Worm (Caenorhabditis elegans): ENCODE measurements around the gene B0416.10.

B0416.10 gene

ce11 chrX:9302763-9303162 is 28.3 kb upstream of the B0416.10 start:
- TF ChIP-seq nhr-25 (tag; optimal IDR thresholded peaks at IDR 0.05) (no peak), lsy-2 (tag; optimal IDR thresholded peaks at IDR 0.05) (no peak), ztf-4 (tag; optimal IDR thresholded peaks at IDR 0.05) (no peak), unc-62 (GFP tag; optimal IDR thresholded peaks at IDR 0.05) (no peak), gmeb-1 (tag; optimal IDR thresholded peaks at IDR 0.05) (no peak), unc-39 (tag; optimal IDR thresholded peaks at IDR 0.05) (no peak), snpc-4 (tag; optimal IDR thresholded peaks at IDR 0.05) (no peak), fos-1 (tag; optimal IDR thresholded peaks at IDR 0.05) (no peak), nhr-129 (tag; optimal IDR thresholded peaks at IDR 0.05) (no peak), ceh-82 (tag; optimal IDR thresholded peaks at IDR 0.05) (no peak), ceh-16 (tag; optimal IDR thresholded peaks at IDR 0.05) (no peak), egl-27 (tag; optimal IDR thresholded peaks at IDR 0.05) (no peak), mdl-1 (tag; optimal IDR thresholded peaks at IDR 0.05) (no peak)

ce11 chrX:9300379-9300778 is 25.9 kb upstream of the B0416.10 start:
- TF ChIP-seq ztf-1 (GFP tag; conservative IDR thresholded peaks at IDR 0.05) (no peak), C34F6.9 (tag; optimal IDR thresholded peaks at IDR 0.05) (no peak), nhr-129 (tag; optimal IDR thresholded peaks at IDR 0.05) (peak; percentile 21), F13H6.1 (tag; optimal IDR thresholded peaks at IDR 0.05) (no peak), nhr-11 (tag; optimal IDR thresholded peaks at IDR 0.05) (no peak), ama-1 (optimal IDR thresholded peaks at IDR 0.05) (no peak), elt-3 (tag; optimal IDR thresholded peaks at IDR 0.05) (no peak), nhr-21 (tag; optimal IDR thresholded peaks at IDR 0.05) (no peak)

ce11 chrX:9298846-9299245 is 24.4 kb upstream of the B0416.10 start, which contains the start of gene B0416.2:
Gene B0416.2 (plus strand): TSS chrX:9299146.
- no peak for TF ChIP-seq skn-1 (tag; optimal IDR thresholded peaks at IDR 0.05)
- no peak for TF ChIP-seq nhr-10 (tag; optimal IDR thresholded peaks at IDR 0.05)
- TF ChIP-seq nhr-12 (tag; optimal IDR thresholded peaks at IDR 0.05), result no peak
- no peak for TF ChIP-seq lsy-2 (tag; optimal IDR thresholded peaks at IDR 0.05)
- TF ChIP-seq gmeb-1 (tag; optimal IDR thresholded peaks at IDR 0.05), result no peak
- no peak for TF ChIP-seq R02D3.7 (tag; optimal IDR thresholded peaks at IDR 0.05)
- no peak for TF ChIP-seq unc-62 (GFP tag; optimal IDR thresholded peaks at IDR 0.05)
- no peak for TF ChIP-seq nhr-23 (tag; optimal IDR thresholded peaks at IDR 0.05)
- TF ChIP-seq sma-9 (GFP tag; optimal IDR thresholded peaks at IDR 0.05), result no peak
- no peak for TF ChIP-seq sma-9 (tag; optimal IDR thresholded peaks at IDR 0.05)
- TF ChIP-seq elt-3 (tag; optimal IDR thresholded peaks at IDR 0.05), result no peak
- no peak for TF ChIP-seq nhr-25 (tag; optimal IDR thresholded peaks at IDR 0.05)

- TF ChIP-seq nhr-12 (tag; optimal IDR thresholded peaks at IDR 0.05), result no peak
- TF ChIP-seq R02D3.7 (tag; optimal IDR thresholded peaks at IDR 0.05), result no peak
- TF ChIP-seq C34F6.9 (tag; optimal IDR thresholded peaks at IDR 0.05), result peak; percentile 6
- no peak for TF ChIP-seq lin-13 (GFP tag; optimal IDR thresholded peaks at IDR 0.05)
These were observed 23.4 kb upstream of the B0416.10 start, which contains the start of gene B0416.7 for ce11 chrX:9297834-9298233. Gene B0416.7 (minus strand): TSS chrX:9297934.

- TF ChIP-seq F13H6.1 (tag; optimal IDR thresholded peaks at IDR 0.05) (peak; percentile 38), ztf-11 (tag; optimal IDR thresholded peaks at IDR 0.05) (no peak), ZK546.5 (tag; optimal IDR thresholded peaks at IDR 0.05) (no peak), ztf-4 (tag; optimal IDR thresholded peaks at IDR 0.05) (peak; percentile 7), elt-3 (tag; optimal IDR thresholded peaks at IDR 0.05) (no peak), lin-39 (tag; optimal IDR thresholded peaks at IDR 0.05) (no peak), sem-4 (tag; optimal IDR thresholded peaks at IDR 0.05) (peak; percentile 45), ceh-82 (tag; optimal IDR thresholded peaks at IDR 0.05) (no peak), lin-11 (tag; optimal IDR thresholded peaks at IDR 0.05) (peak; percentile 28), nhr-77 (tag; optimal IDR thresholded peaks at IDR 0.05) (no peak), R02D3.7 (tag; optimal IDR thresholded peaks at IDR 0.05) (no peak), mdl-1 (tag; optimal IDR thresholded peaks at IDR 0.05) (no peak), nhr-129 (tag; optimal IDR thresholded peaks at IDR 0.05) (peak; percentile 51), nhr-237 (tag; optimal IDR thresholded peaks at IDR 0.05) (no peak), lin-13 (GFP tag; optimal IDR thresholded peaks at IDR 0.05) (no peak), ama-1 (optimal IDR thresholded peaks at IDR 0.05) (no peak), snpc-4 (tag; optimal IDR thresholded peaks at IDR 0.05) (no peak), crh-2 (tag; optimal IDR thresholded peaks at IDR 0.05) (peak; percentile 32), egl-27 (tag; optimal IDR thresholded peaks at IDR 0.05) (no peak), sma-9 (GFP tag; optimal IDR thresholded peaks at IDR 0.05) (no peak), sma-9 (tag; optimal IDR thresholded peaks at IDR 0.05) (no peak), nhr-11 (tag; optimal IDR thresholded peaks at IDR 0.05) (no peak), Y55F3AM.14 (GFP tag; optimal IDR thresholded peaks at IDR 0.05) (no peak), nhr-6 (tag; optimal IDR thresholded peaks at IDR 0.05) (no peak), nhr-12 (tag; optimal IDR thresholded peaks at IDR 0.05) (no peak), nhr-21 (tag; optimal IDR thresholded peaks at IDR 0.05) (no peak), unc-62 (GFP tag; optimal IDR thresholded peaks at IDR 0.05) (no peak), elt-1 (tag; optimal IDR thresholded peaks at IDR 0.05) (no peak), aly-2 (tag; optimal IDR thresholded peaks at IDR 0.05) (no peak), ceh-16 (tag; optimal IDR thresholded peaks at IDR 0.05) (no peak), alr-1 (tag; optimal IDR thresholded peaks at IDR 0.05) (no peak), C34F6.9 (tag; optimal IDR thresholded peaks at IDR 0.05) (no peak), mab-5 (tag; optimal IDR thresholded peaks at IDR 0.05) (no peak), unc-39 (tag; optimal IDR thresholded peaks at IDR 0.05) (no peak), fos-1 (tag; optimal IDR thresholded peaks at IDR 0.05) (peak; percentile 2), zag-1 (tag; optimal IDR thresholded peaks at IDR 0.05) (no peak), nhr-23 (tag; optimal IDR thresholded peaks at IDR 0.05) (no peak), gmeb-1 (tag; optimal IDR thresholded peaks at IDR 0.05) (no peak)
These were observed 22.1 kb upstream of the B0416.10 start, which contains the start of gene gly-13 for ce11 chrX:9296591-9296990. Gene gly-13 (minus strand): TSS chrX:9296622.
